Worm (Caenorhabditis elegans): ENCODE data around the gene clec-25.

ce11 chrV:16793312-16793711 is 49.7 kb upstream of the clec-25 start:
- no peak for TF ChIP-seq nhr-11 (tag; optimal IDR thresholded peaks at IDR 0.05)
- no peak for TF ChIP-seq nhr-41 (GFP tag; IDR thresholded peaks at IDR 0.05)
- TF ChIP-seq dve-1 (tag; optimal IDR thresholded peaks at IDR 0.05; ENCODE audit: insufficient read depth), result no peak
- TF ChIP-seq ceh-28 (tag; optimal IDR thresholded peaks at IDR 0.05), result no peak
- TF ChIP-seq nhr-77 (tag; optimal IDR thresholded peaks at IDR 0.05), result no peak
- TF ChIP-seq hlh-30 (tag; optimal IDR thresholded peaks at IDR 0.05; ENCODE audit: insufficient read depth), result no peak
- TF ChIP-seq mxl-3 (GFP tag; optimal IDR thresholded peaks at IDR 0.05), result no peak
- TF ChIP-seq ceh-82 (tag; optimal IDR thresholded peaks at IDR 0.05), result no peak
- no peak for TF ChIP-seq pqm-1 (tag; optimal IDR thresholded peaks at IDR 0.05)
- no peak for TF ChIP-seq unc-62 (GFP tag; optimal IDR thresholded peaks at IDR 0.05 in 1 of 2)
- TF ChIP-seq unc-62 (tag; optimal IDR thresholded peaks at IDR 0.05), result no peak
- TF ChIP-seq aly-2 (tag; optimal IDR thresholded peaks at IDR 0.05), result no peak
